Worm (Caenorhabditis elegans): ENCODE measurements around the gene srab-17.

ce11 chrV:9889629-9890028, 21.4 kb upstream of the srab-17 start, which contains the start of gene fshr-1:
- TF ChIP-seq W03F9.2 (tag; optimal IDR thresholded peaks at IDR 0.05) (no peak), him-1 (tag; optimal IDR thresholded peaks at IDR 0.05) (no peak)
